Worm (Caenorhabditis elegans): ENCODE measurements around the gene trp-2.
A peak's percentile ranks its signal among the peaks of the same experiment; 100 is the strongest.

The trp-2 gene

ce11 chrIII:981960-982359 lies 9.7 kb upstream of the trp-2 start:
- TF ChIP-seq ces-1 (GFP tag; optimal IDR thresholded peaks at IDR 0.05) (peak; percentile 69), pha-4 (tag; optimal IDR thresholded peaks at IDR 0.05) (peak; percentile 50), mep-1 (tag; optimal IDR thresholded peaks at IDR 0.05) (no peak), nhr-237 (tag; optimal IDR thresholded peaks at IDR 0.05) (peak; percentile 47), lsy-2 (tag; optimal IDR thresholded peaks at IDR 0.05) (no peak), unc-62 (GFP tag; optimal IDR thresholded peaks at IDR 0.05) (peak; percentile 64), lin-13 (tag; optimal IDR thresholded peaks at IDR 0.05) (peak; percentile 12), nhr-2 (tag; optimal IDR thresholded peaks at IDR 0.05) (no peak), hlh-1 (tag; optimal IDR thresholded peaks at IDR 0.05) (peak; percentile 26), elt-3 (tag; optimal IDR thresholded peaks at IDR 0.05) (peak; percentile 4)

- TF ChIP-seq ceh-39 (tag; optimal IDR thresholded peaks at IDR 0.05): no peak
- no peak for TF ChIP-seq elt-1 (tag; optimal IDR thresholded peaks at IDR 0.05; ENCODE audit: borderline replicate concordance, insufficient read depth)
- no peak for TF ChIP-seq mab-5 (tag; optimal IDR thresholded peaks at IDR 0.05)
- no peak for TF ChIP-seq pha-4 (tag; optimal IDR thresholded peaks at IDR 0.05)
- no peak for TF ChIP-seq lin-32 (GFP tag; optimal IDR thresholded peaks at IDR 0.05)
- no peak for TF ChIP-seq ceh-83 (GFP tag; optimal IDR thresholded peaks at IDR 0.05)
- TF ChIP-seq blmp-1 (tag; optimal IDR thresholded peaks at IDR 0.05): no peak
- TF ChIP-seq mep-1 (tag; optimal IDR thresholded peaks at IDR 0.05): no peak
- TF ChIP-seq tbx-8 (GFP tag; optimal IDR thresholded peaks at IDR 0.05): no peak
- no peak for TF ChIP-seq lsy-2 (tag; optimal IDR thresholded peaks at IDR 0.05)
- no peak for TF ChIP-seq snpc-4 (tag; optimal IDR thresholded peaks at IDR 0.05)
- no peak for TF ChIP-seq nhr-12 (tag; optimal IDR thresholded peaks at IDR 0.05)
- TF ChIP-seq lin-13 (tag; optimal IDR thresholded peaks at IDR 0.05): no peak
- TF ChIP-seq ces-1 (GFP tag; optimal IDR thresholded peaks at IDR 0.05): no peak
- TF ChIP-seq bed-3 (GFP tag; optimal IDR thresholded peaks at IDR 0.05): no peak
- no peak for TF ChIP-seq unc-120 (tag; optimal IDR thresholded peaks at IDR 0.05; ENCODE audit: poor library complexity, severe bottlenecking)
- no peak for TF ChIP-seq unc-39 (tag; optimal IDR thresholded peaks at IDR 0.05)
- no peak for TF ChIP-seq nhr-2 (tag; optimal IDR thresholded peaks at IDR 0.05)
- TF ChIP-seq sptf-1 (tag; optimal IDR thresholded peaks at IDR 0.05): no peak
- TF ChIP-seq nhr-237 (tag; optimal IDR thresholded peaks at IDR 0.05): no peak
Measured at ce11 chrIII:982961-983360, 8.7 kb upstream of the trp-2 start, which contains the start of gene tbc-10. tbc-10 (plus strand) TSS chrIII:983261.

- peak; percentile 83 for TF ChIP-seq ces-1 (GFP tag; optimal IDR thresholded peaks at IDR 0.05)
- no peak for TF ChIP-seq tbx-8 (GFP tag; optimal IDR thresholded peaks at IDR 0.05)
- no peak for TF ChIP-seq ceh-43 (GFP tag; optimal IDR thresholded peaks at IDR 0.05)
- TF ChIP-seq unc-39 (tag; optimal IDR thresholded peaks at IDR 0.05): no peak
- TF ChIP-seq sptf-1 (tag; optimal IDR thresholded peaks at IDR 0.05): no peak
- TF ChIP-seq hlh-1 (tag; optimal IDR thresholded peaks at IDR 0.05): no peak
Measured at ce11 chrIII:989558-989957, 2.1 kb upstream of the trp-2 start.

ce11 chrIII:996564-996963 lies 4.9 kb downstream of the trp-2 start:
- TF ChIP-seq unc-120 (tag; optimal IDR thresholded peaks at IDR 0.05; ENCODE audit: poor library complexity, severe bottlenecking) (no peak), ceh-83 (GFP tag; optimal IDR thresholded peaks at IDR 0.05) (no peak), mab-5 (tag; optimal IDR thresholded peaks at IDR 0.05) (no peak), elt-1 (tag; optimal IDR thresholded peaks at IDR 0.05; ENCODE audit: borderline replicate concordance, insufficient read depth) (no peak), nhr-237 (tag; optimal IDR thresholded peaks at IDR 0.05) (no peak), mep-1 (tag; optimal IDR thresholded peaks at IDR 0.05) (no peak), lin-32 (GFP tag; optimal IDR thresholded peaks at IDR 0.05) (no peak), zip-8 (tag; optimal IDR thresholded peaks at IDR 0.05) (no peak), elt-3 (tag; optimal IDR thresholded peaks at IDR 0.05) (no peak), nhr-2 (tag; optimal IDR thresholded peaks at IDR 0.05) (no peak)

ce11 chrIII:998855-999254 lies 7.2 kb downstream of the trp-2 start:
- TF ChIP-seq hlh-1 (tag; optimal IDR thresholded peaks at IDR 0.05) (no peak), unc-39 (tag; optimal IDR thresholded peaks at IDR 0.05) (no peak), snpc-4 (tag; optimal IDR thresholded peaks at IDR 0.05) (no peak), blmp-1 (tag; optimal IDR thresholded peaks at IDR 0.05) (no peak), unc-120 (tag; optimal IDR thresholded peaks at IDR 0.05; ENCODE audit: poor library complexity, severe bottlenecking) (no peak), ceh-43 (GFP tag; optimal IDR thresholded peaks at IDR 0.05) (no peak), lin-32 (GFP tag; optimal IDR thresholded peaks at IDR 0.05) (no peak), zip-8 (tag; optimal IDR thresholded peaks at IDR 0.05) (no peak), mep-1 (tag; optimal IDR thresholded peaks at IDR 0.05) (no peak), sem-2 (GFP tag; optimal IDR thresholded peaks at IDR 0.05) (no peak), nhr-237 (tag; optimal IDR thresholded peaks at IDR 0.05) (no peak), ceh-39 (tag; optimal IDR thresholded peaks at IDR 0.05) (no peak), ham-2 (GFP tag; optimal IDR thresholded peaks at IDR 0.05) (no peak)

- TF ChIP-seq hlh-1 (tag; optimal IDR thresholded peaks at IDR 0.05) (no peak), M03D4.4 (tag; optimal IDR thresholded peaks at IDR 0.05) (no peak), unc-62 (GFP tag; optimal IDR thresholded peaks at IDR 0.05) (no peak), tbx-8 (GFP tag; optimal IDR thresholded peaks at IDR 0.05) (no peak), unc-120 (tag; optimal IDR thresholded peaks at IDR 0.05; ENCODE audit: poor library complexity, severe bottlenecking) (no peak), drap-1 (GFP tag; optimal IDR thresholded peaks at IDR 0.05) (no peak), sem-2 (GFP tag; optimal IDR thresholded peaks at IDR 0.05) (no peak), mep-1 (tag; optimal IDR thresholded peaks at IDR 0.05) (no peak), flh-1 (GFP tag; optimal IDR thresholded peaks at IDR 0.05) (no peak)
Measured at ce11 chrIII:1001297-1001696, 9.6 kb downstream of the trp-2 start, which contains the start of gene R06B10.7. R06B10.7 (minus strand) TSS chrIII:1001397.
